Fruit fly (Drosophila melanogaster) whole organism, prepupa: ENCODE data around the gene Arts.

Source experiments
- CG10631 ChIP-seq: fragments of 200-800 bp; sonication (Bioruptor generic); optimal IDR thresholded peaks from 2 replicates; lab custom pipeline; 2016; ENCODE audit warnings: missing biosample characterization, missing genetic modification characterization
- CG10669 ChIP-seq: fragments of 200-800 bp; sonication (Bioruptor generic); optimal IDR thresholded peaks from 3 replicates; lab custom pipeline; 2018; ENCODE audit warnings: missing biosample characterization, mild to moderate bottlenecking, missing genetic modification characterization, moderate library complexity
- CG11294 ChIP-seq: fragments of 200-800 bp; sonication (Bioruptor generic); IDR thresholded peaks from 2 replicates; pipeline ENCODE4 v1.3.6; 2022; ENCODE audit warnings: missing biosample characterization, missing genetic modification characterization
- CG11762 ChIP-seq: fragments of 200-800 bp; sonication (Bioruptor generic); optimal IDR thresholded peaks from 3 replicates; lab custom pipeline; 2016; ENCODE audit warnings: missing biosample characterization, missing genetic modification characterization; ENCODE audit not compliant: insufficient read depth
- CG15336 ChIP-seq: fragments of 200-800 bp; sonication (Bioruptor generic); IDR thresholded peaks from 2 replicates; pipeline ENCODE4 v1.3.6; 2022; ENCODE audit warnings: missing biosample characterization, missing genetic modification characterization
- CG1621 ChIP-seq: fragments of 200-800 bp; sonication (Bioruptor generic); optimal IDR thresholded peaks from 3 replicates; lab custom pipeline; 2018; ENCODE audit warnings: missing biosample characterization, mild to moderate bottlenecking, missing genetic modification characterization
- CG16779 ChIP-seq: fragments of 200-800 bp; sonication (Bioruptor generic); optimal IDR thresholded peaks from 3 replicates; lab custom pipeline; 2017; ENCODE audit warnings: missing biosample characterization, mild to moderate bottlenecking, missing genetic modification characterization
- CG3032 ChIP-seq: fragments of 200-800 bp; optimal IDR thresholded peaks from 2 replicates; lab custom pipeline; 2019; ENCODE audit warnings: missing biosample characterization, mild to moderate bottlenecking, missing genetic modification characterization, moderate library complexity
- CG31627 ChIP-seq: fragments of 200-800 bp; sonication (Bioruptor generic); optimal IDR thresholded peaks from 3 replicates; lab custom pipeline; 2016; ENCODE audit warnings: missing biosample characterization, missing genetic modification characterization
- CG32006 ChIP-seq: fragments of 200-800 bp; sonication (Bioruptor generic); optimal IDR thresholded peaks from 3 replicates; lab custom pipeline; 2017; ENCODE audit warnings: missing biosample characterization, mild to moderate bottlenecking, missing genetic modification characterization
- CG34406 ChIP-seq: fragments of 200-800 bp; sonication (Bioruptor generic); optimal IDR thresholded peaks from 3 replicates; lab custom pipeline; 2016; ENCODE audit warnings: missing biosample characterization, missing genetic modification characterization
- CG3919 ChIP-seq: fragments of 200-800 bp; sonication (Bioruptor generic); optimal IDR thresholded peaks from 3 replicates; lab custom pipeline; 2016; ENCODE audit warnings: missing biosample characterization, missing genetic modification characterization
- CG4318 ChIP-seq: fragments of 200-800 bp; sonication (Bioruptor generic); optimal IDR thresholded peaks from 3 replicates; lab custom pipeline; 2017; ENCODE audit warnings: missing biosample characterization, mild to moderate bottlenecking, missing genetic modification characterization
- CG6276 ChIP-seq: fragments of 200-800 bp; sonication (Bioruptor generic); optimal IDR thresholded peaks from 2 replicates; lab custom pipeline; 2017; ENCODE audit warnings: missing biosample characterization, mild to moderate bottlenecking, missing genetic modification characterization
- CG6808 ChIP-seq: fragments of 200-800 bp; sonication (Bioruptor generic); optimal IDR thresholded peaks from 3 replicates; lab custom pipeline; 2017; ENCODE audit warnings: missing biosample characterization, missing genetic modification characterization, mild to moderate bottlenecking, moderate library complexity, missing genetic modification reagents
- CG8319 ChIP-seq: fragments of 200-800 bp; sonication (Bioruptor generic); optimal IDR thresholded peaks from 3 replicates; lab custom pipeline; 2016; ENCODE audit warnings: missing biosample characterization, missing genetic modification characterization
- CG8632 ChIP-seq: fragments of 200-800 bp; sonication (Bioruptor generic); optimal IDR thresholded peaks from 3 replicates; lab custom pipeline; 2016; ENCODE audit warnings: missing biosample characterization, missing genetic modification characterization
- CG9139 ChIP-seq: fragments of 200-800 bp; sonication (Bioruptor generic); optimal IDR thresholded peaks from 3 replicates; lab custom pipeline; 2017; ENCODE audit warnings: missing biosample characterization, mild to moderate bottlenecking, missing genetic modification characterization
- Gug ChIP-seq: fragments of 200-800 bp; sonication (Bioruptor generic); IDR thresholded peaks from 2 replicates; pipeline ENCODE4 v1.3.6; 2022; ENCODE audit warnings: missing biosample characterization, missing genetic modification characterization
- Hr38 ChIP-seq: sonication (Bioruptor generic); optimal IDR thresholded peaks from 2 replicates; lab custom pipeline; 2016; ENCODE audit warnings: missing biosample characterization, missing genetic modification characterization
- Hr4 ChIP-seq: fragments of 200-800 bp; sonication (Bioruptor generic); optimal IDR thresholded peaks from 3 replicates; lab custom pipeline; 2016; ENCODE audit warnings: missing biosample characterization, missing genetic modification characterization
- Met ChIP-seq: fragments of 200-800 bp; sonication (Bioruptor generic); optimal IDR thresholded peaks from 3 replicates; lab custom pipeline; 2016; ENCODE audit warnings: missing biosample characterization, missing genetic modification characterization
- OdsH ChIP-seq: fragments of 200-800 bp; sonication (Bioruptor generic); optimal IDR thresholded peaks from 3 replicates; lab custom pipeline; 2016; ENCODE audit warnings: missing biosample characterization, missing genetic modification characterization
- Smox ChIP-seq: fragments of 200-800 bp; sonication (Bioruptor generic); optimal IDR thresholded peaks from 3 replicates; lab custom pipeline; 2016; ENCODE audit warnings: missing biosample characterization, missing genetic modification characterization
- Sox14 ChIP-seq: fragments of 200-800 bp; sonication (Bioruptor generic); optimal IDR thresholded peaks from 3 replicates; lab custom pipeline; 2016; ENCODE audit warnings: missing biosample characterization, missing genetic modification characterization
- Sox15 ChIP-seq: fragments of 200-800 bp; sonication (Bioruptor generic); optimal IDR thresholded peaks from 3 replicates; lab custom pipeline; 2016; ENCODE audit warnings: missing biosample characterization, missing genetic modification characterization
- acj6 ChIP-seq: fragments of 200-800 bp; sonication (Bioruptor generic); optimal IDR thresholded peaks from 3 replicates; lab custom pipeline; 2016; ENCODE audit warnings: missing biosample characterization, missing genetic modification characterization
- cyc ChIP-seq: fragments of 200-800 bp; sonication (Bioruptor generic); optimal IDR thresholded peaks from 3 replicates; lab custom pipeline; 2016; ENCODE audit warnings: missing biosample characterization, missing genetic modification characterization
- dac ChIP-seq: fragments of 200-800 bp; sonication (Bioruptor generic); optimal IDR thresholded peaks from 2 replicates; lab custom pipeline; 2017; ENCODE audit warnings: missing biosample characterization, mild to moderate bottlenecking, missing genetic modification characterization
- eg ChIP-seq: fragments of 200-800 bp; sonication (Bioruptor generic); IDR thresholded peaks from 3 replicates; pipeline ENCODE4 v1.3.6; 2022; ENCODE audit warnings: missing biosample characterization, missing genetic modification characterization
- esn ChIP-seq: fragments of 200-800 bp; sonication (Bioruptor generic); optimal IDR thresholded peaks from 2 replicates; lab custom pipeline; 2016; ENCODE audit warnings: missing biosample characterization, mild to moderate bottlenecking, missing genetic modification characterization, moderate library complexity
- fd85E ChIP-seq: fragments of 200-800 bp; sonication (Bioruptor generic); optimal IDR thresholded peaks from 3 replicates; lab custom pipeline; 2016; ENCODE audit warnings: missing biosample characterization, missing genetic modification characterization
- fkh ChIP-seq: fragments of 200-800 bp; sonication (Bioruptor generic); optimal IDR thresholded peaks from 3 replicates; lab custom pipeline; 2017; ENCODE audit warnings: missing biosample characterization, mild to moderate bottlenecking, missing genetic modification characterization, moderate library complexity
- lz ChIP-seq: fragments of 200-800 bp; sonication (Bioruptor generic); optimal IDR thresholded peaks from 3 replicates; lab custom pipeline; 2016; ENCODE audit warnings: missing biosample characterization, missing genetic modification characterization
- net ChIP-seq: fragments of 200-800 bp; sonication (Bioruptor generic); optimal IDR thresholded peaks from 3 replicates; lab custom pipeline; 2016; ENCODE audit warnings: missing biosample characterization, missing genetic modification characterization
- salr ChIP-seq, 2 experiments: fragments of 200-800 bp; sonication (Bioruptor generic); optimal IDR thresholded peaks; 3 replicates each; lab custom pipeline; 2016 to 2018; ENCODE audit warnings: missing biosample characterization in 2 of 2, missing genetic modification characterization in 2 of 2, mild to moderate bottlenecking in 1 of 2
- spab ChIP-seq: fragments of 200-800 bp; sonication (Bioruptor generic); optimal IDR thresholded peaks from 2 replicates; lab custom pipeline; 2017; ENCODE audit warnings: missing biosample characterization, mild to moderate bottlenecking, missing genetic modification characterization, missing genetic modification reagents
- ss ChIP-seq, 2 experiments: fragments of 200-800 bp; sonication (Bioruptor generic); optimal IDR thresholded peaks; 2 replicates in 1 of 2; 3 replicates in 1 of 2; lab custom pipeline; 2017 to 2018; ENCODE audit warnings: mild to moderate bottlenecking in 2 of 2, missing biosample characterization in 2 of 2, missing genetic modification characterization in 2 of 2, moderate library complexity in 1 of 2
- topi ChIP-seq: fragments of 200-800 bp; sonication (Bioruptor generic); optimal IDR thresholded peaks from 3 replicates; lab custom pipeline; 2016; ENCODE audit warnings: missing biosample characterization, missing genetic modification characterization

Arts gene

DNA sequence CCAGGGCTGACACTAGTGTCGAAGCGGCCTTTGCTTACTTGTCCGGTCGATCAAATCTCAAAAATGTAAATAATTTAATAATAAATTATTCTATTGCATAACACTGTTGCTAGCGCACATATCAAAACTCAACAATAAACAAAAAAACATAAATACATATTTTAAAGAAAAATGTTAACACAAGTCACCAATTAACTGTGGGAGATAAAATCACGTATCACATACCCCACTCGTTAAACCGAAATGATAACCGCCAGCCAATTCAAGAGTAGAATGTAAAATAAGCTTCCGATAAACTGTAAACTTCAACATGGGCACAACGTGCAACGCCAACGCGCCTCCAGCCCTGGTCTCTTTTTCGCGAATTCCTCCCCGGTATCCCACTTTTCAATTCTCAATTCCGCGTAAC, at the start of gene Arts (continued):
- TF ChIP-seq Met (peak; percentile 25), CG3032 (tag; lab: Kevin White, UChicago) (peak; percentile 40), spab (GFP tag; lab: Kevin White, UChicago) (no peak), Hr38 (GFP tag; lab: Kevin White, UChicago) (no peak), CG9139 (GFP tag; lab: Kevin White, UChicago) (no peak), CG34406 (GFP tag; lab: Kevin White, UChicago) (peak; percentile 7), ss (GFP tag; optimal IDR thresholded peaks at IDR 0.05; lab: Kevin White, UChicago) (peak in 1 of 2 experiments; percentile 49)
- TF ChIP-seq, all 60 proteins: peak for 26

DNA sequence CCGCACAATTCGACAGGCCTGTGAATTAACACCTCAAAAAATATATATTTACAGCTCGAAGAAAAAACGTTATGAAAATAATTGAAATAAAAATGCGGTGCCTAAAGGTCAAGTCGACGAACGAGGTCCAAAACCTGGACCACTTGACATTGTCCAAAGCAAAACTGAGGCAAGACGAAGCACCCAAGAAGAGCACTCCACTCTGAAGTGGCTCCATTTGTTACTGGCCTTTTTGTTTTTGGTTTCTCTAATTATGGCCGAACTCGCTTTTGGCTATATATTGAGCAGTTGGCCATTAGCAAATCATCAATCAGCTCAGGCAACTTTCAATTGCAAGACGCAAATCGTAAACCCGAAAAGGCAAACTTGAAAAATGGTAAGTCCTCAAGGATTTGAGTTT, 46.1 kb upstream of the Arts start, which contains the start of gene CG4229:
Gene CG4229 (plus strand): TSS at position 301 of the 400 bp plus-strand sequence.
- TF ChIP-seq Hr4 (GFP tag; lab: Kevin White, UChicago) (no peak), fd85E (GFP tag; lab: Kevin White, UChicago) (no peak), dac (no peak), CG31627 (GFP tag; lab: Kevin White, UChicago) (no peak), OdsH (no peak), CG32006 (GFP tag; lab: Kevin White, UChicago) (no peak), Sox14 (GFP tag; lab: Kevin White, UChicago) (no peak), Smox (GFP tag; lab: Kevin White, UChicago) (no peak), spab (GFP tag; lab: Kevin White, UChicago) (no peak), Gug (GFP tag; lab: Robert Waterston, UW) (no peak), Met (no peak), eg (GFP tag; lab: Robert Waterston, UW) (no peak), CG8632 (GFP tag; lab: Kevin White, UChicago) (no peak), CG4318 (GFP tag; lab: Kevin White, UChicago) (no peak), esn (GFP tag; lab: Kevin White, UChicago) (no peak), acj6 (GFP tag; lab: Kevin White, UChicago) (no peak), CG3919 (GFP tag; lab: Kevin White, UChicago) (no peak), net (GFP tag; lab: Kevin White, UChicago) (no peak), CG11294 (no peak)

dm6 chr3L:16563361-16563760, 39.3 kb upstream of the Arts start:
- TF ChIP-seq CG11294 (no peak), Sox14 (GFP tag; lab: Kevin White, UChicago) (no peak), CG15336 (GFP tag; lab: Robert Waterston, UW) (no peak), topi (GFP tag; lab: Kevin White, UChicago) (no peak), CG10669 (GFP tag; lab: Kevin White, UChicago) (no peak), lz (GFP tag; lab: Kevin White, UChicago) (no peak), CG6276 (no peak), CG8632 (GFP tag; lab: Kevin White, UChicago) (no peak), CG8319 (no peak), Hr4 (GFP tag; lab: Kevin White, UChicago) (no peak), spab (GFP tag; lab: Kevin White, UChicago) (no peak), CG11762 (no peak), salr (GFP tag; optimal IDR thresholded peaks at IDR 0.05; lab: Kevin White, UChicago) (no peak), net (GFP tag; lab: Kevin White, UChicago) (no peak), CG10631 (GFP tag; lab: Kevin White, UChicago) (no peak), eg (GFP tag; lab: Robert Waterston, UW) (no peak), fkh (GFP tag; lab: Kevin White, UChicago) (no peak), ss (GFP tag; optimal IDR thresholded peaks at IDR 0.05; lab: Kevin White, UChicago) (no peak)

dm6 chr3L:16566093-16566492, 36.6 kb upstream of the Arts start:
- TF ChIP-seq CG16779 (tag; lab: Kevin White, UChicago) (no peak), CG1621 (tag; lab: Kevin White, UChicago) (no peak), Met (no peak), CG15336 (GFP tag; lab: Robert Waterston, UW) (no peak), Sox15 (GFP tag; lab: Kevin White, UChicago) (no peak), CG34406 (GFP tag; lab: Kevin White, UChicago) (no peak), OdsH (no peak), cyc (GFP tag; lab: Kevin White, UChicago) (no peak), topi (GFP tag; lab: Kevin White, UChicago) (no peak), CG6808 (GFP tag; lab: Kevin White, UChicago) (no peak)
